Worm (Caenorhabditis elegans): Measurements from ENCODE around the gene F22H10.2.

DNA sequence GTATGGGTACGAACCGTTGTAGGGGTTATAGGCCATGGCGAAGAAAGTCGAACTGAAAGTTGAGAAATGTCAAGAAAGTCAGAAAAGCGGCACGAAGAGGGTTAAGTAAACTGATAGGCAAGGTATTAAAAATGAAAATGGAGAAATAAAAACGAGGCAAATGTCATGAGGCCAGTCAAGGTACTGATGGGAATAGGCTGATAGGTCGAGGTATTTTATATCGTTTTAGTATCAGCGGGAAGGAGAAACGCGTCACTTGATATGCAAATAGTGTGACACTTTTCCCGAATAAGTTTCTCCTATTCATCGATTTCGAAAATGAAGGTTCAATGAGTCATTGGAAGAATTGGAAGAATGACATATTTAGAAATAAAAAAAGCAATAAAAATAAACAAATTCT is 1.7 kb upstream of the F22H10.2 start, which contains the start of gene F22H10.3:
- no peak for TF ChIP-seq C06A6.2 (GFP tag; conservative IDR thresholded peaks at IDR 0.05)
- TF ChIP-seq B0336.3 (GFP tag; IDR thresholded peaks at IDR 0.05), result 0 out of 2 replicates have a peak, but pooled peaks have one; percentile 15
- TF ChIP-seq pbrm-1 (GFP tag; IDR thresholded peaks at IDR 0.05), result no peak
- peak; percentile 22 for TF ChIP-seq unc-62 (GFP tag; optimal IDR thresholded peaks at IDR 0.05)
- TF ChIP-seq F37B4.10 (GFP tag; IDR thresholded peaks at IDR 0.05), result no peak
- no peak for TF ChIP-seq hlh-26 (GFP tag; conservative IDR thresholded peaks at IDR 0.05)
- no peak for TF ChIP-seq Y67H2A.10 (GFP tag; conservative IDR thresholded peaks at IDR 0.05)
- no peak for TF ChIP-seq snpc-1.3 (tag; optimal IDR thresholded peaks at IDR 0.05; ENCODE audit: insufficient read depth)
- TF ChIP-seq nhr-90 (tag; optimal IDR thresholded peaks at IDR 0.05), result no peak
- no peak for TF ChIP-seq rpc-1 (optimal IDR thresholded peaks at IDR 0.05)
- no peak for TF ChIP-seq rpc-1 (tag; optimal IDR thresholded peaks at IDR 0.05)
